Worm (Caenorhabditis elegans) whole organism, L3 larva: ENCODE data around the gene F49C12.3.

ENCODE experiments used
- R02D3.7 ChIP-seq: fragments of 150-350 bp; optimal IDR thresholded peaks from 2 replicates; lab custom pipeline; 2014; ENCODE audit warnings: missing biosample characterization, missing genetic modification characterization
- aly-2 ChIP-seq: fragments of 150-350 bp; optimal IDR thresholded peaks from 2 replicates; lab custom pipeline; 2014; ENCODE audit warnings: missing biosample characterization, missing genetic modification characterization
- ceh-16 ChIP-seq: sonication (generic microtip); optimal IDR thresholded peaks from 2 replicates; lab custom pipeline; 2017; ENCODE audit warnings: missing biosample characterization, missing genetic modification characterization
- ceh-28 ChIP-seq: fragments of 150-350 bp; optimal IDR thresholded peaks from 2 replicates; lab custom pipeline; 2014; ENCODE audit warnings: missing biosample characterization, missing genetic modification reagents, missing genetic modification characterization
- ceh-9 ChIP-seq: sonication (generic microtip); optimal IDR thresholded peaks from 2 replicates; lab custom pipeline; 2018; ENCODE audit warnings: missing biosample characterization, missing genetic modification characterization
- daf-12 ChIP-seq: fragments of 150-350 bp; optimal IDR thresholded peaks from 2 replicates; lab custom pipeline; 2014; ENCODE audit warnings: missing biosample characterization, missing genetic modification reagents, missing genetic modification characterization
- egl-27 ChIP-seq: sonication (generic microtip); optimal IDR thresholded peaks from 4 replicates; lab custom pipeline; 2017; ENCODE audit warnings: missing biosample characterization, missing genetic modification reagents, missing genetic modification characterization
- egl-5 ChIP-seq: fragments of 150-350 bp; optimal IDR thresholded peaks from 2 replicates; lab custom pipeline; 2017; ENCODE audit warnings: missing biosample characterization, missing genetic modification reagents, missing genetic modification characterization, inconsistent platforms
- elt-1 ChIP-seq: fragments of 150-350 bp; optimal IDR thresholded peaks from 2 replicates; lab custom pipeline; 2014; ENCODE audit warnings: missing biosample characterization, missing genetic modification characterization
- elt-2 ChIP-seq: sonication (generic microtip); optimal IDR thresholded peaks from 2 replicates; lab custom pipeline; 2016; ENCODE audit warnings: missing genetic modification reagents, mild to moderate bottlenecking, missing genetic modification characterization, missing compliant biosample characterization
- elt-3 ChIP-seq, 3 experiments: fragments of 150-350 bp in 1 of 3; sonication (generic microtip) in 2 of 3; optimal IDR thresholded peaks; 2 replicates in 2 of 3; 4 replicates in 1 of 3; lab custom pipeline; 2014 to 2017; ENCODE audit warnings: missing biosample characterization in 3 of 3, missing genetic modification characterization in 3 of 3
- fkh-2 ChIP-seq: fragments of 150-350 bp; optimal IDR thresholded peaks from 2 replicates; lab custom pipeline; 2014; ENCODE audit warnings: missing biosample characterization, missing genetic modification reagents, missing genetic modification characterization
- fos-1 ChIP-seq: fragments of 150-350 bp; optimal IDR thresholded peaks from 2 replicates; lab custom pipeline; 2014; ENCODE audit warnings: missing biosample characterization, missing genetic modification characterization
- hmg-11 ChIP-seq: sonication (generic microtip); optimal IDR thresholded peaks from 2 replicates; lab custom pipeline; 2016; ENCODE audit warnings: missing genetic modification characterization, missing compliant biosample characterization
- jun-1 ChIP-seq: fragments of 150-350 bp; optimal IDR thresholded peaks from 2 replicates; lab custom pipeline; 2014; ENCODE audit warnings: missing biosample characterization, missing genetic modification reagents, missing genetic modification characterization
- lin-15B ChIP-seq: fragments of 150-350 bp; optimal IDR thresholded peaks from 2 replicates; lab custom pipeline; 2014; ENCODE audit warnings: missing biosample characterization, missing genetic modification characterization
- lin-39 ChIP-seq: fragments of 150-350 bp; optimal IDR thresholded peaks from 2 replicates; lab custom pipeline; 2018; ENCODE audit warnings: missing biosample characterization, missing genetic modification reagents, missing genetic modification characterization
- nfya-1 ChIP-seq: sonication (generic microtip); optimal IDR thresholded peaks from 2 replicates; lab custom pipeline; 2017; ENCODE audit warnings: missing genetic modification characterization, mild to moderate bottlenecking, missing compliant biosample characterization, antibody characterized with exemption, moderate library complexity; ENCODE audit not compliant: insufficient read depth
- nhr-11 ChIP-seq: fragments of 150-350 bp; optimal IDR thresholded peaks from 2 replicates; lab custom pipeline; 2014; ENCODE audit warnings: missing biosample characterization, missing genetic modification characterization
- nhr-23 ChIP-seq: fragments of 150-350 bp; optimal IDR thresholded peaks from 2 replicates; lab custom pipeline; 2014; ENCODE audit warnings: missing biosample characterization, missing genetic modification reagents, missing genetic modification characterization
- nhr-237 ChIP-seq: fragments of 150-350 bp; optimal IDR thresholded peaks from 2 replicates; lab custom pipeline; 2014; ENCODE audit warnings: missing biosample characterization, missing genetic modification characterization
- nhr-28 ChIP-seq: fragments of 150-350 bp; optimal IDR thresholded peaks from 2 replicates; lab custom pipeline; 2014; ENCODE audit warnings: missing biosample characterization, missing genetic modification characterization
- nhr-43 ChIP-seq: sonication (generic microtip); optimal IDR thresholded peaks from 2 replicates; lab custom pipeline; 2016; ENCODE audit warnings: mild to moderate bottlenecking, missing genetic modification characterization, missing compliant biosample characterization; ENCODE audit not compliant: poor library complexity, severe bottlenecking
- nhr-67 ChIP-seq: fragments of 150-350 bp; optimal IDR thresholded peaks from 2 replicates; lab custom pipeline; 2014; ENCODE audit warnings: missing biosample characterization, missing genetic modification characterization
- nhr-76 ChIP-seq: fragments of 150-350 bp; sonication (generic microtip); optimal IDR thresholded peaks from 5 replicates; lab custom pipeline; 2014; ENCODE audit warnings: missing biosample characterization, missing genetic modification characterization
- nhr-77 ChIP-seq: fragments of 150-350 bp; optimal IDR thresholded peaks from 2 replicates; lab custom pipeline; 2014; ENCODE audit warnings: missing biosample characterization, missing genetic modification characterization
- pha-4 ChIP-seq: fragments of 150-350 bp; optimal IDR thresholded peaks from 2 replicates; lab custom pipeline; 2014; ENCODE audit warnings: missing biosample characterization, missing genetic modification reagents, missing genetic modification characterization
- pqm-1 ChIP-seq: fragments of 150-350 bp; optimal IDR thresholded peaks from 2 replicates; lab custom pipeline; 2017; ENCODE audit warnings: missing biosample characterization, missing genetic modification characterization, inconsistent platforms
- snpc-4 ChIP-seq: fragments of 150-350 bp; optimal IDR thresholded peaks from 2 replicates; lab custom pipeline; 2014; ENCODE audit warnings: missing biosample characterization, missing genetic modification characterization
- tbx-2 ChIP-seq: sonication (generic microtip); optimal IDR thresholded peaks from 2 replicates; lab custom pipeline; 2016; ENCODE audit warnings: mild to moderate bottlenecking, missing genetic modification characterization, missing compliant biosample characterization
- unc-62 ChIP-seq: fragments of 150-350 bp; sonication (generic microtip); optimal IDR thresholded peaks from 4 replicates; lab custom pipeline; 2014; ENCODE audit warnings: missing biosample characterization, missing genetic modification reagents, missing genetic modification characterization
- zag-1 ChIP-seq: fragments of 150-350 bp; optimal IDR thresholded peaks from 2 replicates; lab custom pipeline; 2014; ENCODE audit warnings: missing biosample characterization, missing genetic modification characterization

F49C12.3 gene

DNA sequence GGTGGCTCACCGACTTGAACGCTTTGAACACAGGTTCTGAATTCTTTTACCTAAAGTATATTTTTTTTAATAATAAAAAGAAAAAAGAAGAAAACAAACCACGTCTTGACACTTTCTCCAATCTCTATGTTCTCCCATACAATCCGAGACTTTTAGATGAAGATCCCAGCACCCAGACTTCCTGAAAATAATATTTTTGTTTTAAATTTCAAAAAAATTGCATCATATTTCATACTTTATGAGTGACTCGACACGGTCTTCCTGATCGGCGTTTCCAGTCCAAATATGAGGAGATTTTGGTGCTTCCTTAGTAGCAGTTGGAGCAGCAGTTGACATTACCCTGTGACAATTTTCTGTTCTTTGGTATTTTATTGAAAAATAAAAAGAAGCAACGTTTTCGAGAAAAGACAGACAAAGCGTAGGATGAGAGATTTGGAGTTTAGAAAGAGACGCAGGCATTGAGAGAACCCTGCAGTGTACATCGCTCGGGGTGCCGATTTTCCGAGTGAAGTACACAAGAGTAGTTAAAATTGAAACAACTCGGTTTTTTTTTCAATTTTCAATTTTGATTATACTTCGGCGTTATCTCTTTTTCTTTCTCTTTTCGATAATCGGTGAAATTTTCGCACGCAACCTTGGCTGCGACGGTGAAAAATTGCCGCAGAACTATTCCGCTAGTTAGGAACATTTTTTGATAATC lies 35.5 kb downstream of the F49C12.3 start, which contains the start of the genes coa-4 and T20D3.14:
Gene coa-4 (minus strand): TSS at position 51 of the 700 bp plus-strand sequence.
Gene T20D3.14 (minus strand): TSS at position 358 of the 700 bp plus-strand sequence.
- peak; percentile 61 for TF ChIP-seq nfya-1 (tag; lab: Kevin White, UChicago)
- peak; percentile 25 for TF ChIP-seq lin-15B (tag; lab: Kevin White, UChicago)
- no peak for TF ChIP-seq elt-3 (tag; optimal IDR thresholded peaks at IDR 0.05; lab: Kevin White, UChicago)
- no peak for TF ChIP-seq egl-27 (tag; lab: Kevin White, UChicago)
- no peak for TF ChIP-seq egl-5
- peak; percentile 2 for TF ChIP-seq hmg-11 (tag; lab: Kevin White, UChicago)
- peak; percentile 27 for TF ChIP-seq snpc-4 (tag; lab: Kevin White, UChicago)
- peak; percentile 75 for TF ChIP-seq elt-2 (tag; lab: Kevin White, UChicago)
- TF ChIP-seq pha-4: peak; percentile 80

DNA sequence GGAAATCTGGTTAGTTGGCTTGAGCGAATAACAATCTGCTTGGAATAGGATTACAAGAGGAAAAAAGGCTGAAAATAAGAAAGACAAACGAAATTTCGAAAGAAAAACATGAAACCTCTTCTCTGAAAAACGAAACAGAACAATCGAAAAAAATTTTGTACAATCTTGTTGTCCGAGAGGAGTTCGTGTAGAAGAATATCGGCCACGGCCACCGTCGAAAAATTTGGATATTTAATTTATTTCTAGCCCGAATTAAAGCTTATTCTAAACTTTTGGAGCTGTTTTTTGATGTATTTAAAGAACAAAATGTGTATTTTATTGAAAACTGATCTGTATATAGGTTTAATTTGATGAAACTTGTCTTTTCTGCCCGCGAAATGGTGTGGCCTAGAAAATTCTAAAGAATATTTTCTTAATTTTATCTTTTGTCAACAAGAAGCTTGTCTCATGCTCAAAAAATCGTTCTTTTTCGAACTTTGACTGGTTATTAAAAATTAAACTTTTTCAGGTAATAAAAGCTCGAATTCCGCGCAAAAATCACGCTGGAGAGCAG lies 36.4 kb downstream of the F49C12.3 start, which contains the start of gene T20D3.5:
Gene T20D3.5 (plus strand): TSS at position 503 of the 553 bp plus-strand sequence.
- TF ChIP-seq nhr-77 (tag; lab: Kevin White, UChicago) (no peak), jun-1 (tag; lab: Kevin White, UChicago) (no peak), egl-27 (tag; lab: Kevin White, UChicago) (no peak), nhr-76 (no peak), elt-2 (tag; lab: Kevin White, UChicago) (no peak), nhr-67 (tag; lab: Kevin White, UChicago) (no peak), snpc-4 (tag; lab: Kevin White, UChicago) (no peak), ceh-16 (tag; lab: Kevin White, UChicago) (no peak), daf-12 (tag; lab: Kevin White, UChicago) (no peak)

DNA sequence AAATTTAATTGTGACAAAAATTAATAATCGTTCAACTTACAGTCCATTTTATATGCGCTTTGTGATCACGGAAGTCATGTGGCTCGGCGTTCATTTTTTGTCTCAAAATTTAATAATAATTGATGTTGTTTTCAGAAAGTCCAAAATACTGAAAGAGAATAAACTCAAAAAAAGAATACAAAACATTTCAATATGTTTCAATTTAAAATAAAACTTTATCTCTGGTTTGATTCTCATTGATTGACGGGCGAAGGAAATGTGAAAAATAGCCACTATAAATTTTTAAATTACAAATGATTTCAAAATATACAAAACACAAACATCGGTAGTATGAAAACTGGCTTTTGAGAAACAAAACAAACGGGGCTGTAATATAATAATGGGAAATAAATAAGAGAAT lies 39.0 kb downstream of the F49C12.3 start, which contains the start of gene T20D3.6:
Gene T20D3.6 (minus strand): TSS at position 101 of the 400 bp plus-strand sequence.
- TF ChIP-seq nhr-11 (tag; lab: Kevin White, UChicago): no peak
- TF ChIP-seq elt-1 (tag; lab: Kevin White, UChicago): no peak
- no peak for TF ChIP-seq pqm-1 (tag; lab: Kevin White, UChicago)
- no peak for TF ChIP-seq fkh-2
- no peak for TF ChIP-seq nhr-237 (tag; lab: Kevin White, UChicago)
- TF ChIP-seq lin-15B (tag; lab: Kevin White, UChicago): no peak
- no peak for TF ChIP-seq nhr-28 (tag; lab: Kevin White, UChicago)
- TF ChIP-seq zag-1 (tag; lab: Kevin White, UChicago): no peak
- TF ChIP-seq nhr-76: no peak
- TF ChIP-seq unc-62 (GFP tag; lab: Kevin White, UChicago): no peak
- TF ChIP-seq fos-1 (tag; lab: Kevin White, UChicago): no peak
- no peak for TF ChIP-seq daf-12 (tag; lab: Kevin White, UChicago)
- no peak for TF ChIP-seq pha-4
- TF ChIP-seq nhr-43 (tag; lab: Kevin White, UChicago): no peak
- TF ChIP-seq ceh-28 (tag; lab: Kevin White, UChicago): no peak
- no peak for TF ChIP-seq egl-5
- TF ChIP-seq nfya-1 (tag; lab: Kevin White, UChicago): no peak
- no peak for TF ChIP-seq nhr-23 (tag; lab: Kevin White, UChicago)

DNA sequence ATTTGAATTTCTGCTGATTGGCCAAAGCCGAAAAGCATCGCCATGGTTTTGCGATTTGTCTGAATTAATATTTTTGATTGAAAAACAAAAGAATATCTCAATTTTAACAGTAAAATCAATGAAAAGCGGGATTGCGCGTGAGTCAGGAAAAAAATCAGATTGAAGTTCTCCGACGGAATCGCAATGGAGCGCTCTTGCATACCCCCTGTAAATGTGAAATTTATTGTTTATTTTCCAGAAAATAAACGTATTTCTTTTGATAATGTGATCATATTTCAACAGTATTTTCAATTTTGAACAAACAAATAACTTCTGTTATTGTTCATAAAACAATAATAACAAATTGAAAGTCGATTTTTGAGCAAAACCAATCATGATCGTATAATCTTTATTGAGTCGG lies 41.4 kb downstream of the F49C12.3 start, which contains the start of gene vps-26:
Gene vps-26 (minus strand): TSS at position 200 of the 400 bp plus-strand sequence.
- TF ChIP-seq snpc-4 (tag; lab: Kevin White, UChicago) (no peak), zag-1 (tag; lab: Kevin White, UChicago) (no peak), elt-2 (tag; lab: Kevin White, UChicago) (peak; percentile 10), fkh-2 (no peak), unc-62 (GFP tag; lab: Kevin White, UChicago) (no peak), nhr-11 (tag; lab: Kevin White, UChicago) (no peak), tbx-2 (tag; lab: Kevin White, UChicago) (no peak), nhr-43 (tag; lab: Kevin White, UChicago) (no peak), lin-15B (tag; lab: Kevin White, UChicago) (peak; percentile 36), egl-5 (no peak), aly-2 (tag; lab: Kevin White, UChicago) (no peak), ceh-9 (no peak), R02D3.7 (no peak), hmg-11 (tag; lab: Kevin White, UChicago) (peak; percentile 35), elt-1 (tag; lab: Kevin White, UChicago) (no peak), pqm-1 (tag; lab: Kevin White, UChicago) (no peak), lin-39 (no peak), pha-4 (peak; percentile 81)
